Fruit fly (Drosophila melanogaster) whole organism, embryonic: ENCODE results near the gene uif.

Source experiments
- Ada2b ChIP-seq: fragments of 200-800 bp; sonication (Bioruptor generic); IDR thresholded peaks from 2 replicates; pipeline ENCODE4 v1.3.6; 2022; ENCODE audit warnings: missing biosample characterization, missing genetic modification characterization
- BEAF-32 ChIP-seq: fragments of 200-800 bp; sonication (Bioruptor generic); optimal IDR thresholded peaks from 3 replicates; lab custom pipeline; 2017; ENCODE audit warnings: missing biosample characterization, missing genetic modification characterization, mild to moderate bottlenecking, moderate library complexity, missing genetic modification reagents
- Bgb ChIP-seq: fragments of 200-800 bp; sonication (Bioruptor generic); IDR thresholded peaks from 2 replicates; pipeline ENCODE4 v1.3.6; 2022; ENCODE audit warnings: missing biosample characterization, missing genetic modification characterization; ENCODE audit not compliant: partially characterized antibody
- C15 ChIP-seq: fragments of 200-800 bp; sonication (Bioruptor generic); IDR thresholded peaks from 3 replicates; pipeline ENCODE4 v1.3.6; 2022; ENCODE audit warnings: missing biosample characterization, missing genetic modification characterization
- CG10321 ChIP-seq: fragments of 200-800 bp; sonication (Bioruptor generic); IDR thresholded peaks from 2 replicates; pipeline ENCODE4 v1.3.6; 2022; ENCODE audit warnings: missing biosample characterization, missing genetic modification characterization
- CG10959 ChIP-seq: fragments of 200-800 bp; sonication (Bioruptor generic); IDR thresholded peaks from 2 replicates; pipeline ENCODE4 v1.3.6; 2022; ENCODE audit warnings: missing biosample characterization, missing genetic modification characterization
- CG11247 ChIP-seq: fragments of 200-800 bp; sonication (Bioruptor generic); IDR thresholded peaks from 2 replicates; pipeline ENCODE4 v1.3.6; 2022; ENCODE audit warnings: missing biosample characterization, missing genetic modification characterization
- CG11723 ChIP-seq: fragments of 200-800 bp; sonication (Bioruptor generic); optimal IDR thresholded peaks from 2 replicates; lab custom pipeline; 2017; ENCODE audit warnings: missing biosample characterization, mild to moderate bottlenecking, missing genetic modification characterization
- CG12659 ChIP-seq: fragments of 200-800 bp; sonication (Bioruptor generic); optimal IDR thresholded peaks from 3 replicates; lab custom pipeline; 2017; ENCODE audit warnings: mild to moderate bottlenecking, missing biosample characterization, missing genetic modification reagents, missing genetic modification characterization
- CG14014 ChIP-seq: fragments of 200-800 bp; sonication (Bioruptor generic); IDR thresholded peaks from 2 replicates; pipeline ENCODE4 v1.3.6; 2022; ENCODE audit warnings: missing biosample characterization, missing genetic modification characterization
- CG15479 ChIP-seq: fragments of 200-800 bp; sonication (Bioruptor generic); optimal IDR thresholded peaks from 3 replicates; lab custom pipeline; 2019; ENCODE audit warnings: missing biosample characterization, mild to moderate bottlenecking, missing genetic modification characterization, moderate library complexity
- CG16863 ChIP-seq: fragments of 200-800 bp; sonication (Bioruptor generic); optimal IDR thresholded peaks from 3 replicates; lab custom pipeline; 2016; ENCODE audit warnings: missing biosample characterization, missing genetic modification characterization
- CG17359 ChIP-seq: fragments of 200-800 bp; sonication (Bioruptor generic); optimal IDR thresholded peaks from 3 replicates; lab custom pipeline; 2018; ENCODE audit warnings: missing biosample characterization, mild to moderate bottlenecking, missing genetic modification characterization, moderate library complexity
- CG1792 ChIP-seq: fragments of 200-800 bp; sonication (Bioruptor generic); optimal IDR thresholded peaks from 2 replicates; lab custom pipeline; 2016; ENCODE audit warnings: missing biosample characterization, missing genetic modification characterization
- CG30020 ChIP-seq: fragments of 200-800 bp; optimal IDR thresholded peaks from 2 replicates; lab custom pipeline; 2019; ENCODE audit warnings: missing biosample characterization, mild to moderate bottlenecking, missing genetic modification characterization, moderate library complexity
- CG30403 ChIP-seq: fragments of 200-800 bp; sonication (Bioruptor generic); optimal IDR thresholded peaks from 3 replicates; lab custom pipeline; 2016; ENCODE audit warnings: missing biosample characterization, missing genetic modification characterization
- CG3065 ChIP-seq: fragments of 200-800 bp; sonication (Bioruptor generic); optimal IDR thresholded peaks from 2 replicates; lab custom pipeline; 2016; ENCODE audit warnings: missing biosample characterization, missing genetic modification characterization
- CG32767 ChIP-seq: fragments of 200-800 bp; sonication (Bioruptor generic); IDR thresholded peaks from 2 replicates; pipeline ENCODE4 v1.3.6; 2022; ENCODE audit warnings: missing biosample characterization, missing genetic modification characterization
- CG34224 ChIP-seq: fragments of 200-800 bp; sonication (Bioruptor generic); IDR thresholded peaks from 3 replicates; pipeline ENCODE4 v1.3.6; 2022; ENCODE audit warnings: missing biosample characterization, missing genetic modification characterization; ENCODE audit not compliant: partially characterized antibody
- CG3726 ChIP-seq: fragments of 200-800 bp; sonication (Bioruptor generic); IDR thresholded peaks from 3 replicates; pipeline ENCODE4, ENCODE4 v1.3.6; 2022; ENCODE audit warnings: missing biosample characterization, missing genetic modification characterization
- CG3838 ChIP-seq: fragments of 200-800 bp; sonication (Bioruptor generic); optimal IDR thresholded peaks from 3 replicates; lab custom pipeline; 2016; ENCODE audit warnings: missing biosample characterization, missing genetic modification characterization
- CG6175 ChIP-seq: fragments of 200-800 bp; sonication (Bioruptor generic); IDR thresholded peaks from 3 replicates; pipeline ENCODE4 v1.3.6; 2022; ENCODE audit warnings: missing biosample characterization, missing genetic modification characterization
- CG6272 ChIP-seq: fragments of 200-800 bp; sonication (Bioruptor generic); IDR thresholded peaks from 2 replicates; pipeline ENCODE4 v1.3.6; 2022; ENCODE audit warnings: missing biosample characterization, missing genetic modification characterization
- CG6683 ChIP-seq: fragments of 200-800 bp; sonication (Bioruptor generic); optimal IDR thresholded peaks from 2 replicates; lab custom pipeline; 2017; ENCODE audit warnings: missing biosample characterization, mild to moderate bottlenecking, missing genetic modification characterization, missing genetic modification reagents
- CG7928 ChIP-seq: fragments of 200-800 bp; sonication (Bioruptor generic); optimal IDR thresholded peaks from 2 replicates; lab custom pipeline; 2017; ENCODE audit warnings: missing biosample characterization, mild to moderate bottlenecking, missing genetic modification characterization
- CG8478 ChIP-seq: fragments of >200 bp; optimal IDR thresholded peaks from 2 replicates; lab custom pipeline; 2018
- CG8765 ChIP-seq: fragments of 200-800 bp; sonication (Bioruptor generic); IDR thresholded peaks from 2 replicates; pipeline ENCODE4 v1.3.6; 2022; ENCODE audit warnings: missing biosample characterization, missing genetic modification characterization
- CHES-1-like ChIP-seq: fragments of 200-800 bp; sonication (Bioruptor generic); optimal IDR thresholded peaks from 2 replicates; lab custom pipeline; 2016; ENCODE audit warnings: missing biosample characterization, missing genetic modification characterization
- Dfd ChIP-seq, 2 experiments: fragments of >200 bp; optimal IDR thresholded peaks; 2 replicates each; lab custom pipeline; 2017; ENCODE audit warnings: missing biosample characterization in 2 of 2, missing genetic modification characterization in 2 of 2
- Doc2 ChIP-seq: fragments of 200-800 bp; sonication (Bioruptor generic); IDR thresholded peaks from 2 replicates; pipeline ENCODE4 v1.3.6; 2022; ENCODE audit warnings: missing biosample characterization, missing genetic modification characterization
- Gsc ChIP-seq: fragments of 200-800 bp; sonication (Bioruptor generic); IDR thresholded peaks from 2 replicates; pipeline ENCODE4 v1.3.6; 2022; ENCODE audit warnings: missing biosample characterization, missing genetic modification characterization
- HLH4C ChIP-seq: fragments of 200-800 bp; sonication (Bioruptor generic); IDR thresholded peaks from 3 replicates; pipeline ENCODE4 v1.3.6; 2022; ENCODE audit warnings: missing biosample characterization, missing genetic modification characterization; ENCODE audit not compliant: partially characterized antibody
- HLH54F ChIP-seq: fragments of 200-800 bp; sonication (Bioruptor generic); optimal IDR thresholded peaks from 3 replicates; lab custom pipeline; 2016; ENCODE audit warnings: missing biosample characterization, missing genetic modification characterization
- Hr39 ChIP-seq: fragments of >200 bp; optimal IDR thresholded peaks from 2 replicates; lab custom pipeline; 2017
- NFAT ChIP-seq: fragments of 200-800 bp; sonication (Bioruptor generic); IDR thresholded peaks from 2 replicates; pipeline ENCODE4 v1.3.6; 2022; ENCODE audit warnings: missing biosample characterization, missing genetic modification characterization
- abd-A ChIP-seq: fragments of 200-800 bp; sonication (Bioruptor generic); optimal IDR thresholded peaks from 3 replicates; lab custom pipeline; 2019; ENCODE audit warnings: missing biosample characterization, mild to moderate bottlenecking, missing genetic modification characterization, moderate library complexity
- ac ChIP-seq: fragments of 200-800 bp; sonication (Bioruptor generic); optimal IDR thresholded peaks from 3 replicates; lab custom pipeline; 2017; ENCODE audit warnings: missing biosample characterization, mild to moderate bottlenecking, missing genetic modification characterization
- bab2 ChIP-seq: fragments of 200-800 bp; sonication (Bioruptor generic); optimal IDR thresholded peaks from 2 replicates; lab custom pipeline; 2016; ENCODE audit warnings: missing biosample characterization, missing genetic modification characterization
- dan ChIP-seq: fragments of 200-800 bp; sonication (Bioruptor generic); IDR thresholded peaks from 2 replicates; pipeline ENCODE4 v1.3.6; 2022; ENCODE audit warnings: missing biosample characterization, missing genetic modification characterization
- dysf ChIP-seq: fragments of 200-800 bp; sonication (Bioruptor generic); IDR thresholded peaks from 3 replicates; pipeline ENCODE4 v1.3.6; 2022; ENCODE audit warnings: missing biosample characterization, missing genetic modification characterization
- en ChIP-seq: fragments of 200-800 bp; sonication (Bioruptor generic); optimal IDR thresholded peaks from 2 replicates; lab custom pipeline; 2016; ENCODE audit warnings: missing biosample characterization, missing genetic modification characterization
- exex ChIP-seq: fragments of 200-800 bp; sonication (Bioruptor generic); optimal IDR thresholded peaks from 4 replicates; lab custom pipeline; 2018; ENCODE audit warnings: missing biosample characterization, mild to moderate bottlenecking, missing genetic modification characterization, moderate library complexity
- gt ChIP-seq: fragments of 200-800 bp; sonication (Bioruptor generic); IDR thresholded peaks from 2 replicates; pipeline ENCODE4 v1.3.6; 2022; ENCODE audit warnings: missing biosample characterization, missing genetic modification characterization
- h ChIP-seq: fragments of >200 bp; optimal IDR thresholded peaks from 2 replicates; lab custom pipeline; 2017
- jigr1 ChIP-seq: fragments of 200-800 bp; sonication (Bioruptor generic); IDR thresholded peaks from 3 replicates; pipeline ENCODE4 v1.3.6; 2022; ENCODE audit warnings: missing biosample characterization, missing genetic modification characterization
- lab ChIP-seq: fragments of 200-800 bp; sonication (Bioruptor generic); optimal IDR thresholded peaks from 3 replicates; lab custom pipeline; 2017; ENCODE audit warnings: missing biosample characterization, missing genetic modification characterization, mild to moderate bottlenecking, moderate library complexity, missing genetic modification reagents
- onecut ChIP-seq: fragments of 200-800 bp; sonication (Bioruptor generic); IDR thresholded peaks from 2 replicates; pipeline ENCODE4 v1.3.6; 2022; ENCODE audit warnings: missing biosample characterization, missing genetic modification characterization
- p53 ChIP-seq: fragments of 200-800 bp; sonication (Bioruptor generic); optimal IDR thresholded peaks from 2 replicates; lab custom pipeline; 2016; ENCODE audit warnings: missing biosample characterization, missing genetic modification characterization
- repo ChIP-seq: fragments of 200-800 bp; sonication (Bioruptor generic); optimal IDR thresholded peaks from 2 replicates; lab custom pipeline; 2016; ENCODE audit warnings: missing biosample characterization, missing genetic modification characterization
- rib ChIP-seq: fragments of 200-800 bp; sonication (Bioruptor generic); IDR thresholded peaks from 2 replicates; pipeline ENCODE4 v1.3.6; 2022; ENCODE audit warnings: missing biosample characterization, missing genetic modification characterization
- shn ChIP-seq: fragments of 200-800 bp; sonication (Bioruptor generic); optimal IDR thresholded peaks from 3 replicates; lab custom pipeline; 2016; ENCODE audit warnings: missing biosample characterization, missing genetic modification characterization
- tin ChIP-seq: fragments of 200-800 bp; sonication (Bioruptor generic); optimal IDR thresholded peaks from 3 replicates; lab custom pipeline; 2016; ENCODE audit warnings: missing biosample characterization, missing genetic modification characterization
- zfh1 ChIP-seq: fragments of 200-800 bp; sonication (Bioruptor generic); IDR thresholded peaks from 3 replicates; pipeline ENCODE4 v1.3.6; 2022; ENCODE audit warnings: missing biosample characterization, missing genetic modification characterization
- zfh2 ChIP-seq: fragments of 200-800 bp; sonication (Bioruptor generic); optimal IDR thresholded peaks from 2 replicates; lab custom pipeline; 2016; ENCODE audit warnings: missing biosample characterization, missing genetic modification characterization

The uif gene

DNA sequence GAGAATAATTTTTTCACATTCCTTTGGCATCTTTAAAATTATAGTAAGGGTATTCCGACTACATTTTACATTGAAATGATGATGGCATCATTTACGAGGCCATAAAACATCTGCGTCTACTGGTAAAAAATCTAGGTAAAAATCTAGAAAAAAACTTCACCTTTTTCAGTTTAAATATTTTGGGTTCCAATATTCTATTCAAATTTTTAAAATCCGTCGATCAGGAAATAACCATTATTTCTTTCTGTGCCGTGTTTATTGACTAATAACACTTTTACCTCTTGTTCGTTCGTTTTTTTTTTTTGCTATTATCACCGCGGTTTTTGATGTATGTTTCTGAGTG is 29.2 kb upstream of the uif start (continued):
- no peak for TF ChIP-seq CG30020
- TF ChIP-seq CG6175, result no peak
- peak; percentile 73 for TF ChIP-seq CG30403 (GFP tag; lab: Kevin White, UChicago)
- TF ChIP-seq CG11723 (GFP tag; lab: Kevin White, UChicago), result peak; percentile 32
- no peak for TF ChIP-seq h
- TF ChIP-seq NFAT (GFP tag; lab: Robert Waterston, UW), result no peak
- peak; percentile 32 for TF ChIP-seq CG12659 (GFP tag; lab: Kevin White, UChicago)
- no peak for TF ChIP-seq CG6683 (GFP tag; lab: Kevin White, UChicago)
- TF ChIP-seq gt (GFP tag; lab: Robert Waterston, UW), result no peak
- peak; percentile 31 for TF ChIP-seq bab2 (GFP tag; lab: Kevin White, UChicago)
- TF ChIP-seq CG6272 (GFP tag; lab: Robert Waterston, UW), result peak; percentile 36; the same call in 1 of the 2 replicates
- TF ChIP-seq CG14014, result peak; percentile 53; the same call in 1 of the 2 replicates
- peak; percentile 59 for TF ChIP-seq lab (GFP tag; lab: Kevin White, UChicago)
- TF ChIP-seq CHES-1-like (GFP tag; lab: Kevin White, UChicago), result no peak
- no peak for TF ChIP-seq jigr1
- no peak for TF ChIP-seq CG8478 (lab: Kevin White, UChicago)
- TF ChIP-seq C15 (GFP tag; lab: Robert Waterston, UW), result no peak
- TF ChIP-seq CG7928 (GFP tag; lab: Kevin White, UChicago), result no peak
- TF ChIP-seq CG32767, result peak; percentile 42; the same call in 1 of the 2 replicates
- TF ChIP-seq CG1792 (GFP tag; lab: Kevin White, UChicago), result no peak
- TF ChIP-seq abd-A (tag; lab: Kevin White, UChicago), result no peak
- peak; percentile 19 for TF ChIP-seq CG3065 (GFP tag; lab: Kevin White, UChicago)
- TF ChIP-seq zfh2 (GFP tag; lab: Kevin White, UChicago), result peak; percentile 64
- TF ChIP-seq Doc2 (GFP tag; lab: Robert Waterston, UW), result no peak
- TF ChIP-seq p53 (GFP tag; lab: Kevin White, UChicago), result peak; percentile 5
- 0 out of 3 replicates have a peak, but pooled peaks have one; percentile 46 for TF ChIP-seq zfh1 (GFP tag; lab: Robert Waterston, UW)
- TF ChIP-seq CG8765 (GFP tag; lab: Robert Waterston, UW), result no peak
- no peak for TF ChIP-seq ac
- TF ChIP-seq BEAF-32 (GFP tag; lab: Kevin White, UChicago), result no peak
- TF ChIP-seq rib (GFP tag; lab: Robert Waterston, UW), result no peak
- peak; percentile 56 for TF ChIP-seq en (GFP tag; lab: Kevin White, UChicago)
- TF ChIP-seq dysf (GFP tag; lab: Robert Waterston, UW), result peak; percentile 76
- peak; percentile 58 for TF ChIP-seq CG17359 (tag; lab: Kevin White, UChicago)
- TF ChIP-seq CG3726 (GFP tag; lab: Robert Waterston, UW), result 0 out of 3 replicates have a peak, but pooled peaks have one; percentile 42
- TF ChIP-seq Ada2b (GFP tag; lab: Robert Waterston, UW), result peak; percentile 66
- TF ChIP-seq CG10959, result 0 out of 2 replicates have a peak, but pooled peaks have one; percentile 35
- TF ChIP-seq Dfd (GFP tag; optimal IDR thresholded peaks at IDR 0.05; lab: Kevin White, UChicago), result no peak
- no peak for TF ChIP-seq repo (GFP tag; lab: Kevin White, UChicago)
- TF ChIP-seq CG10321 (GFP tag; lab: Robert Waterston, UW), result no peak
- TF ChIP-seq tin, result peak; percentile 61
- TF ChIP-seq exex (tag; lab: Kevin White, UChicago), result no peak
- no peak for TF ChIP-seq shn
- TF ChIP-seq HLH54F (GFP tag; lab: Kevin White, UChicago), result peak; percentile 35
- no peak for TF ChIP-seq CG3838 (GFP tag; lab: Kevin White, UChicago)
- peak; percentile 62 for TF ChIP-seq CG11247
- TF ChIP-seq dan, result no peak
- TF ChIP-seq HLH4C, result no peak
- TF ChIP-seq Hr39 (lab: Kevin White, UChicago), result no peak
- peak; percentile 52; the same call in 1 of the 2 replicates for TF ChIP-seq onecut (GFP tag; lab: Robert Waterston, UW)
- TF ChIP-seq CG15479 (GFP tag; lab: Kevin White, UChicago), result no peak
- no peak for TF ChIP-seq Bgb (GFP tag; lab: Robert Waterston, UW)
- TF ChIP-seq Gsc, result no peak
- TF ChIP-seq CG16863 (GFP tag; lab: Kevin White, UChicago), result peak; percentile 19
- TF ChIP-seq CG34224 (GFP tag; lab: Robert Waterston, UW), result no peak
